Worm (Caenorhabditis elegans): ENCODE measurements around the gene ins-32.

DNA sequence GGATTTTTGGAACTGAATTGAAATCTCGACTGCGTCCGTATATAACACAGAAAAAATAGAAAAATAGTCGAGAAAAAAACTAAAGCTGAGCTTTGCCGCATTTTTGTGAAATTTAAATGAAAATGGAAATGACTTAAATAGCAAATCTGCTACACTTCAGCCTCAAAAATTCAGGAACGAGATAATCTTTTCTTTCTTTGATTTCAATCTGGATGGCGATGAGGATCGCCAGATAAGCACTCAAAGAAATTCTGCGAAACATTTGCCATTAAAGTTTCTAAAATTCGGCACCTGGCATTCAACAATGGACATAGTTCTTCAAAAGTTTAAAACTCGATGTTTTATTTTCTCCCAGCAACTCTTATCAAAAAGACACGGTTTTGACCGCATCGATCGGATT lies 40.2 kb upstream of the ins-32 start, which contains the start of the genes C17A2.7 and C17A2.3:
- no peak for TF ChIP-seq nhr-12 (tag; optimal IDR thresholded peaks at IDR 0.05)
- no peak for TF ChIP-seq ceh-16 (tag; optimal IDR thresholded peaks at IDR 0.05)
- no peak for TF ChIP-seq nhr-11 (tag; optimal IDR thresholded peaks at IDR 0.05)
- no peak for TF ChIP-seq elt-1 (tag; optimal IDR thresholded peaks at IDR 0.05)
- TF ChIP-seq ama-1 (optimal IDR thresholded peaks at IDR 0.05) = no peak
- no peak for TF ChIP-seq unc-39 (tag; optimal IDR thresholded peaks at IDR 0.05)
- TF ChIP-seq snpc-4 (tag; optimal IDR thresholded peaks at IDR 0.05) = no peak
- no peak for TF ChIP-seq zag-1 (tag; optimal IDR thresholded peaks at IDR 0.05)
- TF ChIP-seq egl-27 (tag; optimal IDR thresholded peaks at IDR 0.05) = no peak
- TF ChIP-seq R02D3.7 (tag; optimal IDR thresholded peaks at IDR 0.05) = no peak
- no peak for TF ChIP-seq nhr-25 (tag; optimal IDR thresholded peaks at IDR 0.05)
